Worm (Caenorhabditis elegans) whole organism, early embryonic: ENCODE results near the gene ZK180.7.

Source experiments
- B0310.2 ChIP-seq: sonication (generic microtip); optimal IDR thresholded peaks from 2 replicates; lab custom pipeline; 2016; ENCODE audit warnings: mild to moderate bottlenecking, missing genetic modification characterization, missing compliant biosample characterization
- F13C5.2 ChIP-seq: sonication (generic microtip); optimal IDR thresholded peaks from 2 replicates; lab custom pipeline; 2017; ENCODE audit warnings: mild to moderate bottlenecking, missing genetic modification characterization, inconsistent platforms, missing compliant biosample characterization
- aly-1 ChIP-seq: sonication (generic microtip); optimal IDR thresholded peaks from 2 replicates; lab custom pipeline; 2016; ENCODE audit warnings: missing genetic modification characterization, missing compliant biosample characterization
- ama-1 ChIP-seq: fragments of 150-350 bp; optimal IDR thresholded peaks from 2 replicates; lab custom pipeline; 2014
- ceh-13 ChIP-seq: fragments of 200-800 bp; sonication (Bioruptor generic); optimal IDR thresholded peaks from 2 replicates; lab custom pipeline; 2018; ENCODE audit warnings: mild to moderate bottlenecking, missing genetic modification characterization, missing compliant biosample characterization
- ceh-36 ChIP-seq: sonication (generic microtip); optimal IDR thresholded peaks from 2 replicates; lab custom pipeline; 2016; ENCODE audit warnings: missing genetic modification characterization, inconsistent platforms, missing compliant biosample characterization
- ets-7 ChIP-seq: sonication (generic microtip); optimal IDR thresholded peaks from 2 replicates; lab custom pipeline; 2016; ENCODE audit warnings: missing genotype, missing genetic modification characterization, missing compliant biosample characterization
- flt-1 ChIP-seq: fragments of 200-800 bp; sonication (Bioruptor generic); IDR thresholded peaks from 2 replicates; pipeline ENCODE4 v1.3.6; 2022; ENCODE audit warnings: missing genetic modification characterization, missing compliant biosample characterization
- hmbx-1 ChIP-seq: sonication (generic microtip); optimal IDR thresholded peaks from 2 replicates; lab custom pipeline; 2016; ENCODE audit warnings: mild to moderate bottlenecking, missing genetic modification characterization, missing compliant biosample characterization
- hmg-4 ChIP-seq: fragments of 200-800 bp; sonication (Bioruptor generic); optimal IDR thresholded peaks from 2 replicates; lab custom pipeline; 2018; ENCODE audit warnings: mild to moderate bottlenecking, missing genetic modification characterization, missing compliant biosample characterization
- hnd-1 ChIP-seq: sonication (generic microtip); optimal IDR thresholded peaks from 2 replicates; lab custom pipeline; 2016; ENCODE audit warnings: missing genetic modification characterization, missing compliant biosample characterization
- pes-1 ChIP-seq: fragments of 200-800 bp; sonication (Bioruptor generic); IDR thresholded peaks from 2 replicates; pipeline ENCODE4 v1.3.6; 2022; ENCODE audit warnings: missing genetic modification reagents, missing genetic modification characterization, missing compliant biosample characterization
- scrt-1 ChIP-seq: fragments of 200-800 bp; sonication (Bioruptor generic); IDR thresholded peaks from 2 replicates; pipeline ENCODE4 v1.3.6; 2022; ENCODE audit warnings: missing genetic modification characterization, missing compliant biosample characterization
- sea-1 ChIP-seq: fragments of 200-800 bp; sonication (Bioruptor generic); conservative IDR thresholded peaks from 2 replicates; pipeline ENCODE4 v1.3.6; 2022; ENCODE audit warnings: missing genetic modification characterization, missing compliant biosample characterization
- tbx-11 ChIP-seq: fragments of 200-800 bp; sonication (Bioruptor generic); IDR thresholded peaks from 2 replicates; pipeline ENCODE4 v1.3.6; 2022; ENCODE audit warnings: missing genetic modification characterization, missing compliant biosample characterization
- tbx-37 ChIP-seq: fragments of 200-800 bp; sonication (Bioruptor generic); conservative IDR thresholded peaks from 2 replicates; pipeline ENCODE4 v1.3.6; 2022; ENCODE audit warnings: missing genetic modification reagents, missing genetic modification characterization, missing compliant biosample characterization
- tra-4 ChIP-seq: sonication (generic microtip); optimal IDR thresholded peaks from 2 replicates; lab custom pipeline; 2017; ENCODE audit warnings: missing genetic modification characterization, missing compliant biosample characterization

ZK180.7 gene

DNA sequence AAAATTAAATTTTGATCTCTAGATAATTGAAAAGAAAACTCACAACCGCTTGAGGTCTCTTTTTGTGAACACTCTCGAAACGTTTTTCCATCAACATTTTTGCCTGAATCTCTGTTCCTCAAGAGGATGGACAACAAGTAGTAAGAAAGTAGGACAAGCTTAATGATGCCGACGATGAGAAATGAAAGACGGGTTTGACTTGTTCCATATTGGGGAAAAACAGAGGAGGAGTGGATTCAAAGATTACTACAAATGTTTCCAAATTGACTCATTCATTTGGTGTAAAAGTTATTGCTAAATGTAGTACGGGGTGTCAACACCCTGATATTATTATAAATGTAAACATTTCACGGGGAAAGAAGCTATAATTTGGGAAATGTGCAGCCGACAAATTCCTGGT lies 42.7 kb downstream of the ZK180.7 start, which contains the start of gene ZK185.4:
ZK185.4 (minus strand) TSS at position 101 of the 400 bp plus-strand sequence.
- TF ChIP-seq ama-1 (lab: Kevin White, UChicago) (no peak), scrt-1 (no peak), B0310.2 (no peak), F13C5.2 (tag; lab: Kevin White, UChicago) (no peak), ceh-36 (tag; lab: Kevin White, UChicago) (no peak), aly-1 (tag; lab: Kevin White, UChicago) (no peak), flt-1 (no peak), ets-7 (tag; lab: Kevin White, UChicago) (no peak), pes-1 (GFP tag; lab: Robert Waterston, UW) (no peak), hnd-1 (tag; lab: Kevin White, UChicago) (no peak), hmbx-1 (tag; lab: Kevin White, UChicago) (no peak), tbx-11 (GFP tag; lab: Robert Waterston, UW) (no peak), tbx-37 (GFP tag; lab: Robert Waterston, UW) (no peak), tra-4 (tag; lab: Kevin White, UChicago) (no peak), sea-1 (GFP tag; lab: Robert Waterston, UW) (no peak), hmg-4 (GFP tag; lab: Kevin White, UChicago) (no peak), ceh-13 (GFP tag; lab: Kevin White, UChicago) (no peak)

DNA sequence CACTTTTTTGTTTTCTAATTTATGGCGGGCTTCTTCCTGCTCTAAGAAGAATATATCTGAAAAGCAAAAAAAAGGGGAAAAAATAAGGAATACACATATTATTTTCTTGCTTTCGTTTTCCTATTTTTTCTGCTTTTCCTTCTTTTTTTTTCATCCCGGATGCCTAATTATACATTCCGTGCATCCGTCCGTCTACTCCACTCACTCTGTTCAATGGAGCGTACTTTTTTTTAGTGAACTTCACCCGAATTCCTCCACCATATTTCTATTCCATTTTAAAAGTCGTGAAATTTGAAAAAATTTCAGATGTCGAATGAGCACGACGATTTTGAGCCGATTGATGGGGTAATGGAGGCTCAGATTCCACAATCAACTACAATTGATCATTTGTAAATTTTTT lies 45.9 kb downstream of the ZK180.7 start, which contains the start of gene ZK185.2:
ZK185.2 (plus strand) TSS at position 301 of the 400 bp plus-strand sequence.
- TF ChIP-seq tbx-11 (GFP tag; lab: Robert Waterston, UW) (no peak), pes-1 (GFP tag; lab: Robert Waterston, UW) (no peak), tbx-37 (GFP tag; lab: Robert Waterston, UW) (no peak), B0310.2 (no peak), aly-1 (tag; lab: Kevin White, UChicago) (no peak), hmg-4 (GFP tag; lab: Kevin White, UChicago) (no peak), flt-1 (no peak), sea-1 (GFP tag; lab: Robert Waterston, UW) (no peak)

- no peak for TF ChIP-seq hnd-1 (tag; lab: Kevin White, UChicago)
- TF ChIP-seq ceh-36 (tag; lab: Kevin White, UChicago) = no peak
- no peak for TF ChIP-seq scrt-1
- no peak for TF ChIP-seq flt-1
- no peak for TF ChIP-seq sea-1 (GFP tag; lab: Robert Waterston, UW)
- TF ChIP-seq B0310.2 = no peak
- TF ChIP-seq pes-1 (GFP tag; lab: Robert Waterston, UW) = no peak
- no peak for TF ChIP-seq tbx-37 (GFP tag; lab: Robert Waterston, UW)
- no peak for TF ChIP-seq ets-7 (tag; lab: Kevin White, UChicago)
- TF ChIP-seq tbx-11 (GFP tag; lab: Robert Waterston, UW) = no peak
- no peak for TF ChIP-seq aly-1 (tag; lab: Kevin White, UChicago)
- TF ChIP-seq F13C5.2 (tag; lab: Kevin White, UChicago) = no peak
- TF ChIP-seq ceh-13 (GFP tag; lab: Kevin White, UChicago) = no peak
- TF ChIP-seq hmbx-1 (tag; lab: Kevin White, UChicago) = no peak
- TF ChIP-seq tra-4 (tag; lab: Kevin White, UChicago) = no peak
- no peak for TF ChIP-seq ama-1 (lab: Kevin White, UChicago)
- TF ChIP-seq hmg-4 (GFP tag; lab: Kevin White, UChicago) = no peak
Measured at ce11 chrIV:4538672-4539071, 48.3 kb downstream of the ZK180.7 start.

DNA sequence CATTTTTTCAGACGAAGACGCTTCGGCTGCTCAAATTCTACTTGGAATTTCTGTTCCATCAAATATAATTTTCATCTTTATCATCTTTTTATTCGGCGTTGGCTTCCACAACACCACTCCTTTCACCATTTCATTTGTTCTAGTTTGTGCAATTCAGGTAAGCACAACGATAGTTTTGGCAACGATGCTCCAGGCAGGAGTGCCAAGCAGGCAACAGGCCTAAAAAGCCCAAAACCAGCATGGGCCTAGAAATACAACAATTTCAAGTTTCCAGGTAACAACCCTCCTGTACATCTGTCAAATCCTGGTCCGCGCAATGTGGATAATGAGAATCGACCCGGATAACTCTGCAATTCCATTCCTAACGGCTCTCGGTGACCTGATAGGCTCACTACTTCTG lies 50.9 kb downstream of the ZK180.7 start:
- TF ChIP-seq sea-1 (GFP tag; lab: Robert Waterston, UW) = no peak
- TF ChIP-seq ets-7 (tag; lab: Kevin White, UChicago) = no peak
- no peak for TF ChIP-seq ama-1 (lab: Kevin White, UChicago)
- no peak for TF ChIP-seq F13C5.2 (tag; lab: Kevin White, UChicago)
- TF ChIP-seq tra-4 (tag; lab: Kevin White, UChicago) = no peak

- no peak for TF ChIP-seq hmbx-1 (tag; lab: Kevin White, UChicago)
- TF ChIP-seq flt-1 = no peak
- no peak for TF ChIP-seq aly-1 (tag; lab: Kevin White, UChicago)
- no peak for TF ChIP-seq pes-1 (GFP tag; lab: Robert Waterston, UW)
- TF ChIP-seq sea-1 (GFP tag; lab: Robert Waterston, UW) = no peak
- TF ChIP-seq tbx-37 (GFP tag; lab: Robert Waterston, UW) = no peak
- no peak for TF ChIP-seq scrt-1
- no peak for TF ChIP-seq hnd-1 (tag; lab: Kevin White, UChicago)
- no peak for TF ChIP-seq ets-7 (tag; lab: Kevin White, UChicago)
- no peak for TF ChIP-seq ceh-36 (tag; lab: Kevin White, UChicago)
- TF ChIP-seq ama-1 (lab: Kevin White, UChicago) = no peak
- no peak for TF ChIP-seq tra-4 (tag; lab: Kevin White, UChicago)
- TF ChIP-seq tbx-11 (GFP tag; lab: Robert Waterston, UW) = no peak
- TF ChIP-seq hmg-4 (GFP tag; lab: Kevin White, UChicago) = no peak
- TF ChIP-seq ceh-13 (GFP tag; lab: Kevin White, UChicago) = no peak
- TF ChIP-seq B0310.2 = no peak
- no peak for TF ChIP-seq F13C5.2 (tag; lab: Kevin White, UChicago)
Measured at ce11 chrIV:4542972-4543371, 52.6 kb downstream of the ZK180.7 start.

DNA sequence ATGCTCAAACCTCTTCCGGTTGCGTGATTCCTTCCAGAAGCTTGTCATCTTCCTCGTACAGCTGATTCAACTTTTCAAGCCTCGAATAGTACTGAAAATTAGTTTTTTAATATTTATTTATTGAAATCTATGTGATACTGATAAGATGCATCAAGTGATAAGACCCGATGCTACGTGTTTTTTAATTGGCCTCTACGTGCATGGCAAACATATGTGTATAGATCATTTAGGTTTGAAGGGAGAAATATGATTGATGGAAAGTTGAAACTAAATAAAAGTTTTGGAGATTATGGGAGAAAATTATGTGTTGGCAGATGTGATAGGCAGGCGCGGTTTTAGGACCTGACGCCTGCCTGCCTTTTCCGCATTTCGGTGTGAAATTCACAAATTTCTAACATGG lies 53.9 kb downstream of the ZK180.7 start:
- TF ChIP-seq pes-1 (GFP tag; lab: Robert Waterston, UW) (no peak), tbx-11 (GFP tag; lab: Robert Waterston, UW) (no peak)
